Fruit fly (Drosophila melanogaster): ENCODE measurements around the gene CG4617.

dm6 chrX:7141753-7142152 lies 37.5 kb upstream of the CG4617 start:
- TF ChIP-seq psq (optimal IDR thresholded peaks at IDR 0.05), result no peak
- TF ChIP-seq pan (optimal IDR thresholded peaks at IDR 0.05), result no peak

Measured in whole organism.